Worm (Caenorhabditis elegans) whole organism, L4/young adult: ENCODE data around the gene H20J04.1.

Source experiments
- W03F9.2 ChIP-seq: fragments of 150-350 bp; optimal IDR thresholded peaks from 2 replicates; lab custom pipeline; 2014; ENCODE audit warnings: missing biosample characterization, missing genetic modification characterization
- dao-5 ChIP-seq: sonication (generic microtip); optimal IDR thresholded peaks from 2 replicates; lab custom pipeline; 2016; ENCODE audit warnings: missing genotype, missing genetic modification characterization, moderate library complexity, missing compliant biosample characterization
- him-1 ChIP-seq: sonication (generic microtip); optimal IDR thresholded peaks from 2 replicates; lab custom pipeline; 2016; ENCODE audit warnings: missing genotype, missing genetic modification reagents, missing genetic modification characterization, missing compliant biosample characterization

Gene H20J04.1

DNA sequence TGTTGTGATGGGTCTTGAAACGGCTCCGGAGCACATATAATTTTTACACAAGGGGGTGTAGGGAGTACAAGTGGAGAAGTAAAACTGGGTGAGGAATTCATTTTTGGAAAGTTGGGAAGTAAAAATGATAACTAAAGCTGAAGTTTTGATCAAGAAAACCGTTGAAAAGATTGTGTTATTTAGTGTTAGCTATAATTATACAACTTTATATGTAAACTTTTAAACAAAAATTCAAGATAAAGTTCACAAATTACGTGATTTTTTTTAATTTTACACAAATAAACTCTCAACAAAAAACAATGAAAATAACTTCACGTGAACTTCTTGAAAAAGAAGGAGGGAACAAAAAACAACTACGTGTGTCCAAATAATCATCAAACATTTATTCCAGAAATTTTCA, at the start of gene H20J04.1, which contains the start of gene H20J04.7:
Gene H20J04.1 (plus strand): TSS at position 397 of the 400 bp plus-strand sequence.
Gene H20J04.7 (minus strand): TSS at position 101 of the 400 bp plus-strand sequence.
- TF ChIP-seq W03F9.2 (tag; lab: Kevin White, UChicago) (no peak), dao-5 (no peak), him-1 (tag; lab: Kevin White, UChicago) (no peak)

- TF ChIP-seq him-1 (tag; lab: Kevin White, UChicago) (no peak), dao-5 (no peak), W03F9.2 (tag; lab: Kevin White, UChicago) (no peak)
Measured at ce11 chrII:4306921-4307630, 48.3 kb upstream of the H20J04.1 start, which contains the start of gene Y52E8A.3. TSS of gene Y52E8A.3 (minus strand) at chrII:4306971.

DNA sequence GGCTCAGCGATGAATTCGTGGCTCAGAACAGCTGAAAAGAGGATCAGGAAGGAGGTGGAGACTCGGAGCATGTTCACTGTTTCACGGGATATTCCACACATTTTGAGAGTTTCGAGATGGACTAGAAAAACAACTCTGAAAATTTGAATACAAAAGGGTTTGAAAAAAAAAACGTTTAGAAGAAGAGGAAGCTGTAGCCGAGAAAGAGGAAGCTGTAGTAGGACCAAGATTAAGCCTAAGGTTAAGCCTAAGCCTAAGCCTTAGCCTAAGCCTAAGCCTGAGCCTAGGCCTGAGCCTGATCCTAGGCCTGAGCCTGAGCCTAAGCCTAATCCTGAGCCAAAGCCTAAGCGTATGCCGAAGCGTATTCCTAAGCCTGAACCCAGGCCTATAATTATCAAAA, 43.3 kb upstream of the H20J04.1 start, which contains the start of gene plep-1:
Gene plep-1 (minus strand): TSS at position 101 of the 400 bp plus-strand sequence.
- TF ChIP-seq W03F9.2 (tag; lab: Kevin White, UChicago) (no peak), dao-5 (no peak), him-1 (tag; lab: Kevin White, UChicago) (no peak)

- TF ChIP-seq dao-5 = no peak
- no peak for TF ChIP-seq W03F9.2 (tag; lab: Kevin White, UChicago)
- no peak for TF ChIP-seq him-1 (tag; lab: Kevin White, UChicago)
Measured at ce11 chrII:4316011-4316410, 39.4 kb upstream of the H20J04.1 start, which contains the start of gene srw-40. TSS of gene srw-40 (minus strand) at chrII:4316111.

DNA sequence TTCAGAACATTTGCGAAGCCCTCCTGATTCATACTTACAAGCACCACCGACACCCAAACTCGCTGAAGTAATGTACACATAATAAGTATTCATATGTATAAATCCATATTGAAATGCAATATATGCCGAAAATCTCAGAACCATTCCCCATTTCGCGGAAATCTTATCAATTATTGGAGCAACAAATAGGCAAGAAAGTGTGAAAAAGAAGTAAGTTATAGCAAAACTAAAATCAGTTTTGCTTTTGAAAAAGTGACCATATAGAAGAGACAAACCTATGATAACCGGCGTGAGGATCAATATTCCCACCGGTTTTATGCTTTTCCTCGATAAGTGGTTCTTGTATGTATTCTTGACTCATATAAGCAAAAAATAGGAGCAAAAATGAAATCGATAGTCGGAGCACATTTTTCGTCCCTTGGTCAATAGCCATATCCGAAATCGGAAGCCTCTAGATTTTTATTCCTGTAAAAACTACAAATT, 35.8 kb upstream of the H20J04.1 start, which contains the start of gene Y52E8A.6:
Gene Y52E8A.6 (minus strand): TSS at position 433 of the 483 bp plus-strand sequence.
- TF ChIP-seq dao-5 = no peak
- no peak for TF ChIP-seq W03F9.2 (tag; lab: Kevin White, UChicago)
- TF ChIP-seq him-1 (tag; lab: Kevin White, UChicago) = no peak

DNA sequence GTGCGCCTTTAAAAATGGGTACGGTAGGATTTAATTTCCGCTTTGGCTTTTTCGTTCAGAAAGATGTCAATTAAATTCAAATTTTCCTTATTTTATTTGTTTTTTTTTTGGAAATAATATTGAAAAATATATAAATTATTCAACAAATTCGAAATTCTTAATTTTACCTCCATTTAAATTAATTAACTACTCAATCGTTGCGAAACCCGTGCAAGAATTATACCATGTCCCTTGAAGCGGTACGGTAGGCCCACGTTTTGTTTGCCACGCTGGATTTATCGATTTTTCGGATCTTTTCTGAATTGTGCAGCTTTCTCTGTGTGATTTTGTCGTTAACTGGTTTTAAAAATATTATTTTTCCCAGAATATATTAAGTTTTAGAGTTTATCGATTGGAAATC, 35.0 kb upstream of the H20J04.1 start, which contains the start of gene Y52E8A.2:
Gene Y52E8A.2 (plus strand): TSS at position 382 of the 400 bp plus-strand sequence.
- TF ChIP-seq W03F9.2 (tag; lab: Kevin White, UChicago) (no peak), dao-5 (no peak), him-1 (tag; lab: Kevin White, UChicago) (no peak)

- TF ChIP-seq dao-5 (no peak), him-1 (tag; lab: Kevin White, UChicago) (no peak), W03F9.2 (tag; lab: Kevin White, UChicago) (no peak)
Measured at ce11 chrII:4321766-4322165, 33.6 kb upstream of the H20J04.1 start, which contains the start of gene Y52E8A.1. TSS of gene Y52E8A.1 (plus strand) at chrII:4322066.

ce11 chrII:4322871-4323270, 32.5 kb upstream of the H20J04.1 start, which contains the start of gene H20J04.6:
TSS of gene H20J04.6 (plus strand) at chrII:4323256.
- TF ChIP-seq him-1 (tag; lab: Kevin White, UChicago) (no peak), dao-5 (no peak), W03F9.2 (tag; lab: Kevin White, UChicago) (no peak)

- no peak for TF ChIP-seq W03F9.2 (tag; lab: Kevin White, UChicago)
- TF ChIP-seq him-1 (tag; lab: Kevin White, UChicago) = no peak
- TF ChIP-seq dao-5 = no peak
Measured at ce11 chrII:4324061-4324460, 31.4 kb upstream of the H20J04.1 start, which contains the start of gene mog-2. TSS of gene mog-2 (plus strand) at chrII:4324361.

- TF ChIP-seq him-1 (tag; lab: Kevin White, UChicago) (no peak), W03F9.2 (tag; lab: Kevin White, UChicago) (no peak), dao-5 (no peak)
Measured at ce11 chrII:4326420-4326819, 29.0 kb upstream of the H20J04.1 start, which contains the start of gene pfd-2. TSS of gene pfd-2 (plus strand) at chrII:4326720.

ce11 chrII:4328716-4329115, 26.7 kb upstream of the H20J04.1 start, which contains the start of gene H20J04.4:
TSS of gene H20J04.4 (plus strand) at chrII:4329016.
- TF ChIP-seq dao-5 = no peak
- no peak for TF ChIP-seq him-1 (tag; lab: Kevin White, UChicago)
- no peak for TF ChIP-seq W03F9.2 (tag; lab: Kevin White, UChicago)

DNA sequence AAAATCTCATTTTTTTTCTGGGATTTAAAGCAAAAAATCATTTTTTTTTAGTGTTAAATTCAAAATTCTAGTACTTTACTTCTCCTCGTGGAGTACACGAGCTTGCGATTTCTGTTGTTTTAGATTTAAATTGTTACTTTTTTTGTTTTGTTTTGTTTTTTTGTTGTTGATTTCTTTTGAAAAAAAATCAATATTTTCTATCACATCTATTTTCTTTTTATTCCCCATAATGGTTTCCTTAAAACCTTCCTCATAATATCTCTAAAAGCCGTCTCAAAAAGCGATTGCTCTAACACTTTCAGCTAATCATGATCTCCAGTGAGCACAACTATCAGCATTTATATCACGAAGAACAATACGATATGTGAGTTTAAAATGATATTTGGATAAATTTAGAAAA, 21.0 kb upstream of the H20J04.1 start, which contains the start of gene madf-3:
Gene madf-3 (plus strand): TSS at position 301 of the 400 bp plus-strand sequence.
- TF ChIP-seq dao-5 (no peak), W03F9.2 (tag; lab: Kevin White, UChicago) (no peak)

ce11 chrII:4337731-4338130, 17.7 kb upstream of the H20J04.1 start:
- TF ChIP-seq him-1 (tag; lab: Kevin White, UChicago) (no peak), dao-5 (no peak), W03F9.2 (tag; lab: Kevin White, UChicago) (no peak)

ce11 chrII:4339882-4340281, 15.5 kb upstream of the H20J04.1 start, which contains the start of gene athp-2:
TSS of gene athp-2 (plus strand) at chrII:4340182.
- TF ChIP-seq W03F9.2 (tag; lab: Kevin White, UChicago) = no peak
- no peak for TF ChIP-seq him-1 (tag; lab: Kevin White, UChicago)
- no peak for TF ChIP-seq dao-5
